Worm (Caenorhabditis elegans): ENCODE measurements around the gene F58B3.6.

F58B3.6 gene

DNA sequence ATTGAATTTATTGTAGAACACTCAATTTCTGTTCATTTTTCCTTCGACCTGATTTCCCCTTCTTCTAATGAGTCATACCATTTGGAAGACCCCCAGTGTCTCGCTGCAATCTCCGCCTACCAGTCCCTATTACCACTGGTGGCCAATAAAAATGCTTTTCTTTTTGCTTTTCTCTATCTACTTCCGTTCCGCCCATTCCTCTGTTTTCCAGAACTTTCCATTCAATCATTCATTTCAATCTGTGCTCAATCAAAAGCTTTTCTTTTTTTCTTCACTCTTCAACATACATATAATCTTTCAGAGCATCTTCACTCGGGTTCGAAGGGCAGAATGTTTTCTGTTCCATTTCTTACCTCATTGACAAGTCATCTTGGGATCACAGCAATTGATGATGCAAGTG lies 37.1 kb downstream of the F58B3.6 start, which contains the start of gene inx-8:
Gene inx-8 (plus strand): TSS at position 301 of the 400 bp plus-strand sequence.
- TF ChIP-seq sdz-12 (GFP tag; optimal IDR thresholded peaks at IDR 0.05) (no peak), zfp-3 (GFP tag; conservative IDR thresholded peaks at IDR 0.05) (no peak), lin-15B (tag; optimal IDR thresholded peaks at IDR 0.05) (no peak)

DNA sequence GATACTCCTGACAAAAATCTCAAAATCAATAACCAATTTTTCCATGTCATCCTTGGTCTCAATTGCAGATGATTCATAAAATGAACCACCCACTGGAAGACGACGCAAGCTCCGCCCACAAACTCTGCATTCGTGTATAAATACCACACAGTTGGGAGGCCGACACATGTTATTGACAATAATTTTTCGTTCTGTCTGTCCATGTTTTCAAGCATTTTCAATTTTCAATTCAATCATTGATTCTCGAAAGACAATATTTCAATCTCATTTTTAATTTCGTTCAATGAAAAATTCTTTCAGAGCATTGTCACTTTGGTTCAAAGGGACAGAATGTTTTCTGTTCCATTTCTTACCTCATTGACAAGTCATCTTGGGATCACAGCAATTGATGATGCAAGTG lies 39.6 kb downstream of the F58B3.6 start, which contains the start of gene inx-9:
Gene inx-9 (plus strand): TSS at position 301 of the 400 bp plus-strand sequence.
- no peak for TF ChIP-seq lin-13 (GFP tag; optimal IDR thresholded peaks at IDR 0.05)
- no peak for TF ChIP-seq daf-8 (GFP tag; IDR thresholded peaks at IDR 0.05)
- TF ChIP-seq hmg-1.1 (GFP tag; IDR thresholded peaks at IDR 0.05) = no peak
- no peak for TF ChIP-seq lin-15B (tag; optimal IDR thresholded peaks at IDR 0.05)
- no peak for TF ChIP-seq lim-7 (GFP tag; IDR thresholded peaks at IDR 0.05)
- no peak for TF ChIP-seq snpc-1.2 (GFP tag; IDR thresholded peaks at IDR 0.05)
- no peak for TF ChIP-seq cey-2 (tag; optimal IDR thresholded peaks at IDR 0.05; ENCODE audit: borderline replicate concordance, insufficient read depth)
- no peak for TF ChIP-seq dmd-8 (GFP tag; IDR thresholded peaks at IDR 0.05)
- no peak for TF ChIP-seq dpl-1 (GFP tag; optimal IDR thresholded peaks at IDR 0.05)
- TF ChIP-seq madf-9 (GFP tag; conservative IDR thresholded peaks at IDR 0.05) = no peak
- no peak for TF ChIP-seq ceh-20 (GFP tag; IDR thresholded peaks at IDR 0.05)
- TF ChIP-seq ama-1 (optimal IDR thresholded peaks at IDR 0.05) = no peak
- no peak for TF ChIP-seq madf-5 (GFP tag; IDR thresholded peaks at IDR 0.05)
- TF ChIP-seq Y75B8A.6 (GFP tag; IDR thresholded peaks at IDR 0.05) = no peak
- TF ChIP-seq F26F4.8 (GFP tag; conservative IDR thresholded peaks at IDR 0.05) = no peak
- TF ChIP-seq pqm-1 (tag; optimal IDR thresholded peaks at IDR 0.05) = no peak
- TF ChIP-seq set-16 (GFP tag; IDR thresholded peaks at IDR 0.05) = no peak

DNA sequence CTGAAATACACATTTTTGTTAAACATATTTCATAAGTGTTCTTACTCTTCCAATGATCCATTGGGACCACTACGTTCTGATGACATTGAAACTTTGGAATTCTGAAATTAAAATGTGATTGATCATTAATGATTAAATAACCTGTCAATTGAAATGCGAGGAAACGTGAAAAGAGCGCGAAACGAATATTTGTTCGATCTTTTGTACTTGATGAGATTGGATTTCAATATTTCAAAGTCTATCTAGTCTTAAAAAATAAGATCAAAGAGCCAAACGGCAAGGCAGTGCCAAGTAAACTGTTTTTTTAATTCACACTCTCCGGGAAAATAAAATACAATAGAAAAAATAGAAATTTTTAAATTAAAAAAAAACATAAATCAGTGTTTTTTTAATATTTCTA lies 45.5 kb downstream of the F58B3.6 start, which contains the start of gene ZK792.4:
Gene ZK792.4 (minus strand): TSS at position 101 of the 400 bp plus-strand sequence.
- no peak for TF ChIP-seq hmg-1.1 (GFP tag; IDR thresholded peaks at IDR 0.05)
- TF ChIP-seq mdt-29 (GFP tag; IDR thresholded peaks at IDR 0.05) = no peak
- no peak for TF ChIP-seq F49E8.2 (tag; optimal IDR thresholded peaks at IDR 0.05; ENCODE audit: borderline replicate concordance)
- no peak for TF ChIP-seq mep-1 (tag; optimal IDR thresholded peaks at IDR 0.05)
- no peak for TF ChIP-seq unc-39 (tag; optimal IDR thresholded peaks at IDR 0.05)
- no peak for TF ChIP-seq ceh-62 (tag; optimal IDR thresholded peaks at IDR 0.05)
- no peak for TF ChIP-seq lin-29 (GFP tag; IDR thresholded peaks at IDR 0.05)
- no peak for TF ChIP-seq lin-13 (GFP tag; optimal IDR thresholded peaks at IDR 0.05)
- TF ChIP-seq duxl-1 (tag; optimal IDR thresholded peaks at IDR 0.05; ENCODE audit: poor library complexity) = no peak
- no peak for TF ChIP-seq lsy-2 (tag; optimal IDR thresholded peaks at IDR 0.05)
- TF ChIP-seq zip-11 (GFP tag; IDR thresholded peaks at IDR 0.05) = no peak
- no peak for TF ChIP-seq ceh-28 (tag; optimal IDR thresholded peaks at IDR 0.05)
- no peak for TF ChIP-seq fkh-10 (GFP tag; optimal IDR thresholded peaks at IDR 0.05)
- no peak for TF ChIP-seq nhr-28 (tag; optimal IDR thresholded peaks at IDR 0.05)
- TF ChIP-seq ztf-11 (tag; optimal IDR thresholded peaks at IDR 0.05) = no peak
